Fruit fly (Drosophila melanogaster) whole organism, pupa: Measurements from ENCODE around the gene Mkp3.

Experiments
- CG10348 ChIP-seq: fragments of 200-800 bp; sonication (Bioruptor generic); IDR thresholded peaks from 2 replicates; pipeline ENCODE4 v1.3.6; 2022; ENCODE audit warnings: missing biosample characterization, missing genetic modification characterization
- CG12605 ChIP-seq: fragments of 200-800 bp; sonication (Bioruptor generic); IDR thresholded peaks from 2 replicates; pipeline ENCODE4 v1.3.6; 2022; ENCODE audit warnings: missing biosample characterization, missing genetic modification characterization
- CG15710 ChIP-seq: fragments of 200-800 bp; sonication (Bioruptor generic); optimal IDR thresholded peaks from 2 replicates; lab custom pipeline; 2018; ENCODE audit warnings: missing biosample characterization, mild to moderate bottlenecking, missing genetic modification characterization, moderate library complexity
- CG17806 ChIP-seq: fragments of 200-800 bp; sonication (Bioruptor generic); optimal IDR thresholded peaks from 2 replicates; lab custom pipeline; 2018; ENCODE audit warnings: missing biosample characterization, mild to moderate bottlenecking, missing genetic modification characterization, moderate library complexity
- CG34367 ChIP-seq: fragments of 200-800 bp; sonication (Bioruptor generic); optimal IDR thresholded peaks from 2 replicates; lab custom pipeline; 2018; ENCODE audit warnings: missing biosample characterization, mild to moderate bottlenecking, missing genetic modification characterization
- CG8159 ChIP-seq: fragments of 200-800 bp; sonication (Bioruptor generic); optimal IDR thresholded peaks from 3 replicates; lab custom pipeline; 2018; ENCODE audit warnings: missing biosample characterization, mild to moderate bottlenecking, missing genetic modification characterization, moderate library complexity
- CG8301 ChIP-seq: fragments of 200-800 bp; sonication (Bioruptor generic); optimal IDR thresholded peaks from 2 replicates; lab custom pipeline; 2018; ENCODE audit warnings: missing biosample characterization, mild to moderate bottlenecking, missing genetic modification characterization
- CG9948 ChIP-seq: fragments of 200-800 bp; sonication (Bioruptor generic); optimal IDR thresholded peaks from 2 replicates; lab custom pipeline; 2018; ENCODE audit warnings: missing biosample characterization, mild to moderate bottlenecking, missing genetic modification characterization, moderate library complexity
- Snoo ChIP-seq: fragments of 200-800 bp; sonication (Bioruptor generic); optimal IDR thresholded peaks from 3 replicates; lab custom pipeline; 2017; ENCODE audit warnings: missing biosample characterization, mild to moderate bottlenecking, missing genetic modification characterization, inconsistent platforms
- gl ChIP-seq: fragments of 200-800 bp; sonication (Bioruptor generic); optimal IDR thresholded peaks from 2 replicates; lab custom pipeline; 2018; ENCODE audit warnings: missing biosample characterization, mild to moderate bottlenecking, missing genetic modification characterization
- rn ChIP-seq: fragments of 200-800 bp; sonication (Bioruptor generic); IDR thresholded peaks from 2 replicates; pipeline ENCODE4 v1.3.6; 2022; ENCODE audit warnings: missing biosample characterization, missing genetic modification characterization

dm6 chr3L:19062472-19063409, 23.5 kb downstream of the Mkp3 start, which contains the start of the genes Ugt316A1 and Sfxn2:
- peak; percentile 61 for TF ChIP-seq CG8301 (tag; lab: Kevin White, UChicago)
- no peak for TF ChIP-seq CG34367 (tag; lab: Kevin White, UChicago)
- TF ChIP-seq CG17806 (tag; lab: Kevin White, UChicago): no peak
- peak; percentile 36 for TF ChIP-seq CG15710 (tag; lab: Kevin White, UChicago)
- peak; percentile 5 for TF ChIP-seq gl (tag; lab: Kevin White, UChicago)
- peak; percentile 63 for TF ChIP-seq CG12605
- TF ChIP-seq CG9948: no peak
- no peak for TF ChIP-seq CG10348
- peak; percentile 35 for TF ChIP-seq CG8159 (tag; lab: Kevin White, UChicago)
- TF ChIP-seq rn (GFP tag; lab: Robert Waterston, UW): no peak
- TF ChIP-seq Snoo (tag; lab: Kevin White, UChicago): peak; percentile 64
